Fruit fly (Drosophila melanogaster) whole organism, embryonic: ENCODE data around the gene glob3.
A peak's percentile ranks its signal among the peaks of the same experiment; 100 is the strongest.

Source experiments
- ATbp ChIP-seq: fragments of 200-800 bp; sonication (Bioruptor generic); optimal IDR thresholded peaks from 2 replicates; lab custom pipeline; 2017; ENCODE audit warnings: missing biosample characterization, mild to moderate bottlenecking, missing genetic modification characterization, missing genetic modification reagents
- CG10147 ChIP-seq: fragments of 200-800 bp; sonication (Bioruptor generic); optimal IDR thresholded peaks from 2 replicates; lab custom pipeline; 2019; ENCODE audit warnings: missing biosample characterization, mild to moderate bottlenecking, missing genetic modification characterization, moderate library complexity
- CG1024 ChIP-seq: fragments of 200-800 bp; sonication (Bioruptor generic); IDR thresholded peaks from 2 replicates; pipeline ENCODE4 v1.3.6; 2022; ENCODE audit warnings: missing biosample characterization, missing genetic modification characterization
- CG10431 ChIP-seq: fragments of 200-800 bp; sonication (Bioruptor generic); optimal IDR thresholded peaks from 3 replicates; lab custom pipeline; 2018; ENCODE audit warnings: missing biosample characterization, mild to moderate bottlenecking, missing genetic modification characterization
- CG11560 ChIP-seq: fragments of 200-800 bp; sonication (Bioruptor generic); IDR thresholded peaks from 3 replicates; pipeline ENCODE4 v1.3.6; 2022; ENCODE audit warnings: missing biosample characterization, missing genetic modification characterization
- CG1233 ChIP-seq: fragments of 200-800 bp; sonication (Bioruptor generic); optimal IDR thresholded peaks from 4 replicates; lab custom pipeline; 2018; ENCODE audit warnings: missing biosample characterization, mild to moderate bottlenecking, missing genetic modification characterization
- CG13424 ChIP-seq: fragments of 200-800 bp; sonication (Bioruptor generic); optimal IDR thresholded peaks from 2 replicates; lab custom pipeline; 2019; ENCODE audit warnings: missing biosample characterization, mild to moderate bottlenecking, missing genetic modification characterization, moderate library complexity
- CG14860 ChIP-seq: fragments of 200-800 bp; sonication (Bioruptor generic); IDR thresholded peaks from 3 replicates; pipeline ENCODE4 v1.3.6; 2022; ENCODE audit warnings: missing biosample characterization, missing genetic modification characterization; ENCODE audit not compliant: partially characterized antibody
- CG15479 ChIP-seq: fragments of 200-800 bp; sonication (Bioruptor generic); optimal IDR thresholded peaks from 3 replicates; lab custom pipeline; 2019; ENCODE audit warnings: missing biosample characterization, mild to moderate bottlenecking, missing genetic modification characterization, moderate library complexity
- CG17328 ChIP-seq: fragments of 200-800 bp; sonication (Bioruptor generic); IDR thresholded peaks from 2 replicates; pipeline ENCODE4 v1.3.6; 2022; ENCODE audit warnings: missing biosample characterization, missing genetic modification characterization
- CG17912 ChIP-seq: fragments of 200-800 bp; sonication (Bioruptor generic); optimal IDR thresholded peaks from 2 replicates; lab custom pipeline; 2018; ENCODE audit warnings: missing biosample characterization, mild to moderate bottlenecking, missing genetic modification characterization
- CG2116 ChIP-seq: fragments of 200-800 bp; sonication (Bioruptor generic); optimal IDR thresholded peaks from 3 replicates; lab custom pipeline; 2018; ENCODE audit warnings: missing biosample characterization, mild to moderate bottlenecking, missing genetic modification characterization
- CG2202 ChIP-seq: fragments of 200-800 bp; sonication (Bioruptor generic); optimal IDR thresholded peaks from 2 replicates; lab custom pipeline; 2018; ENCODE audit warnings: missing biosample characterization, mild to moderate bottlenecking, missing genetic modification characterization
- CG31365 ChIP-seq: fragments of 200-800 bp; sonication (Bioruptor generic); optimal IDR thresholded peaks from 2 replicates; lab custom pipeline; 2018; ENCODE audit warnings: missing biosample characterization, mild to moderate bottlenecking, missing genetic modification characterization
- CG32532 ChIP-seq: fragments of 200-800 bp; sonication (Bioruptor generic); IDR thresholded peaks from 2 replicates; pipeline ENCODE4 v1.3.6; 2022; ENCODE audit warnings: missing biosample characterization, missing genetic modification characterization
- CG3281 ChIP-seq: fragments of 200-800 bp; sonication (Bioruptor generic); optimal IDR thresholded peaks from 3 replicates; lab custom pipeline; 2017; ENCODE audit warnings: missing biosample characterization, mild to moderate bottlenecking, missing genetic modification characterization
- CG33213 ChIP-seq: fragments of 200-800 bp; sonication (Bioruptor generic); optimal IDR thresholded peaks from 3 replicates; lab custom pipeline; 2016; ENCODE audit warnings: missing biosample characterization, missing genetic modification characterization
- CG4328 ChIP-seq: fragments of 200-800 bp; sonication (Bioruptor generic); optimal IDR thresholded peaks from 3 replicates; lab custom pipeline; 2017; ENCODE audit warnings: missing biosample characterization, missing genetic modification reagents, missing genetic modification characterization
- CG4730 ChIP-seq: fragments of 200-800 bp; sonication (Bioruptor generic); IDR thresholded peaks from 2 replicates; pipeline ENCODE4 v1.3.6; 2022; ENCODE audit warnings: missing biosample characterization, missing genetic modification characterization
- CG6175 ChIP-seq: fragments of 200-800 bp; sonication (Bioruptor generic); IDR thresholded peaks from 3 replicates; pipeline ENCODE4 v1.3.6; 2022; ENCODE audit warnings: missing biosample characterization, missing genetic modification characterization
- CG7556 ChIP-seq: fragments of 200-800 bp; sonication (Bioruptor generic); optimal IDR thresholded peaks from 2 replicates; lab custom pipeline; 2017; ENCODE audit warnings: missing biosample characterization, mild to moderate bottlenecking, missing genetic modification characterization
- CG8388 ChIP-seq: fragments of 200-800 bp; sonication (Bioruptor generic); optimal IDR thresholded peaks from 2 replicates; lab custom pipeline; 2019; ENCODE audit warnings: missing biosample characterization, mild to moderate bottlenecking, missing genetic modification characterization, moderate library complexity
- CG8924 ChIP-seq: fragments of 200-800 bp; optimal IDR thresholded peaks from 3 replicates; lab custom pipeline; 2019; ENCODE audit warnings: missing biosample characterization, mild to moderate bottlenecking, missing genetic modification characterization, moderate library complexity
- CHES-1-like ChIP-seq: fragments of 200-800 bp; sonication (Bioruptor generic); optimal IDR thresholded peaks from 2 replicates; lab custom pipeline; 2016; ENCODE audit warnings: missing biosample characterization, missing genetic modification characterization
- Deaf1 ChIP-seq: fragments of 200-800 bp; optimal IDR thresholded peaks from 3 replicates; lab custom pipeline; 2019; ENCODE audit warnings: missing biosample characterization, mild to moderate bottlenecking, missing genetic modification characterization, moderate library complexity
- Doc3 ChIP-seq: fragments of 200-800 bp; sonication (Bioruptor generic); IDR thresholded peaks from 3 replicates; pipeline ENCODE4 v1.3.6; 2022; ENCODE audit warnings: missing biosample characterization, missing genetic modification characterization; ENCODE audit not compliant: partially characterized antibody
- Kr ChIP-seq: fragments of 200-800 bp; sonication (Bioruptor generic); optimal IDR thresholded peaks from 2 replicates; lab custom pipeline; 2017; ENCODE audit warnings: missing biosample characterization, mild to moderate bottlenecking, missing genetic modification characterization
- Nf-YC ChIP-seq: fragments of 200-800 bp; optimal IDR thresholded peaks from 3 replicates; lab custom pipeline; 2019; ENCODE audit warnings: missing biosample characterization, mild to moderate bottlenecking, missing genetic modification characterization, moderate library complexity
- Optix ChIP-seq: fragments of 200-800 bp; sonication (Bioruptor generic); IDR thresholded peaks from 3 replicates; pipeline ENCODE4 v1.3.6; 2022; ENCODE audit warnings: missing biosample characterization, missing genetic modification characterization
- Pdp1 ChIP-seq, 2 experiments: fragments of 200-800 bp; sonication (Bioruptor generic); optimal IDR thresholded peaks; 3 replicates each; lab custom pipeline; 2016; ENCODE audit warnings: missing biosample characterization in 2 of 2, missing genetic modification characterization in 2 of 2, mild to moderate bottlenecking in 1 of 2, moderate library complexity in 1 of 2
- Poxn ChIP-seq: fragments of 200-800 bp; sonication (Bioruptor generic); IDR thresholded peaks from 2 replicates; pipeline ENCODE4 v1.3.6; 2022; ENCODE audit warnings: missing biosample characterization, missing genetic modification characterization
- bab2 ChIP-seq: fragments of 200-800 bp; sonication (Bioruptor generic); optimal IDR thresholded peaks from 2 replicates; lab custom pipeline; 2016; ENCODE audit warnings: missing biosample characterization, missing genetic modification characterization
- ci ChIP-seq: fragments of 200-800 bp; sonication (Bioruptor generic); IDR thresholded peaks from 3 replicates; pipeline ENCODE4 v1.3.6; 2022; ENCODE audit warnings: missing biosample characterization, missing genetic modification characterization
- crc ChIP-seq: fragments of 200-800 bp; sonication (Bioruptor generic); optimal IDR thresholded peaks from 2 replicates; lab custom pipeline; 2016; ENCODE audit warnings: missing biosample characterization, missing genetic modification characterization
- ems ChIP-seq: fragments of 200-800 bp; sonication (Bioruptor generic); optimal IDR thresholded peaks from 3 replicates; lab custom pipeline; 2016; ENCODE audit warnings: missing biosample characterization, missing genetic modification characterization
- fd96Cb ChIP-seq: fragments of 200-800 bp; sonication (Bioruptor generic); optimal IDR thresholded peaks from 2 replicates; lab custom pipeline; 2018; ENCODE audit warnings: missing biosample characterization, mild to moderate bottlenecking, missing genetic modification characterization, moderate library complexity
- gcm ChIP-seq: fragments of 200-800 bp; sonication (Bioruptor generic); optimal IDR thresholded peaks from 2 replicates; lab custom pipeline; 2019; ENCODE audit warnings: missing biosample characterization, mild to moderate bottlenecking, missing genetic modification characterization, moderate library complexity
- kni ChIP-seq: fragments of 200-800 bp; sonication (Bioruptor generic); optimal IDR thresholded peaks from 3 replicates; lab custom pipeline; 2017; ENCODE audit warnings: mild to moderate bottlenecking, missing biosample characterization, missing genetic modification reagents, missing genetic modification characterization
- mirr ChIP-seq: fragments of 200-800 bp; sonication (Bioruptor generic); optimal IDR thresholded peaks from 3 replicates; lab custom pipeline; 2018; ENCODE audit warnings: missing biosample characterization, mild to moderate bottlenecking, missing genetic modification characterization
- p53 ChIP-seq: fragments of 200-800 bp; sonication (Bioruptor generic); optimal IDR thresholded peaks from 2 replicates; lab custom pipeline; 2016; ENCODE audit warnings: missing biosample characterization, missing genetic modification characterization
- phol ChIP-seq: fragments of 200-800 bp; sonication (Bioruptor generic); optimal IDR thresholded peaks from 3 replicates; lab custom pipeline; 2018; ENCODE audit warnings: missing biosample characterization, mild to moderate bottlenecking, missing genetic modification characterization, moderate library complexity
- pum ChIP-seq: fragments of 200-800 bp; sonication (Bioruptor generic); optimal IDR thresholded peaks from 2 replicates; lab custom pipeline; 2016; ENCODE audit warnings: missing biosample characterization, missing genetic modification characterization
- pzg ChIP-seq: fragments of 200-800 bp; sonication (Bioruptor generic); optimal IDR thresholded peaks from 3 replicates; lab custom pipeline; 2018; ENCODE audit warnings: missing biosample characterization, mild to moderate bottlenecking, missing genetic modification characterization, moderate library complexity
- row ChIP-seq: fragments of 200-800 bp; sonication (Bioruptor generic); IDR thresholded peaks from 3 replicates; pipeline ENCODE4 v1.3.6; 2022; ENCODE audit warnings: missing biosample characterization, missing genetic modification characterization
- sisA ChIP-seq: fragments of 200-800 bp; sonication (Bioruptor generic); IDR thresholded peaks from 2 replicates; pipeline ENCODE4 v1.3.6; 2022; ENCODE audit warnings: missing biosample characterization, missing genetic modification characterization
- so ChIP-seq: fragments of 200-800 bp; sonication (Bioruptor generic); IDR thresholded peaks from 3 replicates; pipeline ENCODE4 v1.3.6; 2022; ENCODE audit warnings: missing biosample characterization, missing genetic modification characterization
- sqz ChIP-seq: fragments of 200-800 bp; sonication (Bioruptor generic); optimal IDR thresholded peaks from 3 replicates; lab custom pipeline; 2018; ENCODE audit warnings: missing biosample characterization, mild to moderate bottlenecking, missing genetic modification characterization
- trh ChIP-seq: fragments of 200-800 bp; sonication (Bioruptor generic); optimal IDR thresholded peaks from 2 replicates; lab custom pipeline; 2016; ENCODE audit warnings: missing biosample characterization, missing genetic modification characterization

glob3 gene

DNA sequence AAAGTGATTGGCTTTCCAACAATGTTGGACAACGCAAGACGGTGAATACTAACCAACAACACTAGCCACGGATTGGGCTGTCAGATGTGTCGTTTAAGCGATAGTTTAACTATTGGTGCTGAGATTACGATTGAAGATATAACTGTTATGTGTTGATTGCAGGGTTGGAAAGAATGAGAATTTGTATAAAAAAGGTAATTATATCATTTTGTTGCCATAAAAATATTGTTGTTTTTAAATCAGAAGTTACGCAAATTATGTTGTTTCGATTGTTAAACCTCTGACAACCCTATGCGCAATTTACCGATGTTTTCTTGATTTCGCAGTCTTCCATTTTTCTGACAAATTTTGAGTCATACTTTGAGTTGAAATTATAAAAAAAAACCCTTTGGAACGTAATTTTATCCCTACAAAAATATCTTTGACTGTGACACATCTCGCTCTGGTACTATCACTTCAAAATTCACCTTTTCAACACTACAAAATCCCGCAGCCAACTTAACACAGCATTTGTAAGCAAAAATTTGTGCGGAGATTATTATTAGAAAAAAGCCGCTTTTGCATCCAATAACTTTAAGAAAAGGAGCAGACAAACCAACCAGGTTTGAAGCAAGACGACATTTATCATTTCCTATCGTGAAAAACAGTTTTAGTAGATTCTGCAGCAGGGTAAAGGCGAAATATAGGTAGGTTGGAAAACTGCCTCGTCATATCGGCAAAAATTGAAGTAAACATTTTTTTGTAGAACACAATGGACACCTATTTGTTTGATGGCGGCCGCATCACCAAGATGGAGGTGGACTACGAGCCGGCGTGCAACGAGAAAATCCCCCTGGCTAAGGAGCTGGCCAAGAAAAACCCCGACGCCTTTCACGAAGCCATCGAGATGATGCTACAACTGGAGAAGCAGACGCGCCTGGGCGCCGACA lies 40.6 kb upstream of the glob3 start, which contains the start of the genes Hat1 and Rpn5 (continued):
- peak; percentile 73 for TF ChIP-seq Doc3
- TF ChIP-seq CG2202 (tag; lab: Kevin White, UChicago), result peak; percentile 46
- no peak for TF ChIP-seq so (GFP tag; lab: Robert Waterston, UW)
- TF ChIP-seq CG8924 (tag; lab: Kevin White, UChicago), result peak; percentile 60
- TF ChIP-seq Poxn (GFP tag; lab: Robert Waterston, UW), result 0 out of 2 replicates have a peak, but pooled peaks have one; percentile 31
- TF ChIP-seq gcm (GFP tag; lab: Kevin White, UChicago), result peak; percentile 0
- TF ChIP-seq crc (GFP tag; lab: Kevin White, UChicago), result peak; percentile 80
- TF ChIP-seq CHES-1-like (GFP tag; lab: Kevin White, UChicago), result peak; percentile 90
- peak; percentile 76 for TF ChIP-seq CG33213
- TF ChIP-seq ems (GFP tag; lab: Kevin White, UChicago), result peak; percentile 90
- TF ChIP-seq fd96Cb (tag; lab: Kevin White, UChicago), result peak; percentile 67
- TF ChIP-seq CG4328 (GFP tag; lab: Kevin White, UChicago), result peak; percentile 59
- TF ChIP-seq mirr, result peak; percentile 23
- no peak for TF ChIP-seq CG1024 (GFP tag; lab: Robert Waterston, UW)
- no peak for TF ChIP-seq CG31365
- TF ChIP-seq CG2116 (GFP tag; lab: Kevin White, UChicago), result peak; percentile 75
- TF ChIP-seq CG3281 (GFP tag; lab: Kevin White, UChicago), result peak; percentile 80
- TF ChIP-seq Nf-YC (tag; lab: Kevin White, UChicago), result peak; percentile 69
- peak; percentile 78 for TF ChIP-seq sisA (GFP tag; lab: Robert Waterston, UW)
- TF ChIP-seq row (GFP tag; lab: Robert Waterston, UW), result peak; percentile 92
- TF ChIP-seq p53, result peak; percentile 73
- no peak for TF ChIP-seq CG17912 (GFP tag; lab: Kevin White, UChicago)
- TF ChIP-seq CG7556 (GFP tag; lab: Kevin White, UChicago), result peak; percentile 85
- peak; percentile 58 for TF ChIP-seq pzg (GFP tag; lab: Kevin White, UChicago)
- TF ChIP-seq CG13424, result peak; percentile 71
- TF ChIP-seq CG10431 (GFP tag; lab: Kevin White, UChicago), result peak; percentile 48
- peak; percentile 53; the same call in 1 of the 3 replicates for TF ChIP-seq CG11560 (tag; lab: Robert Waterston, UW)
- peak; percentile 91 for TF ChIP-seq bab2 (GFP tag; lab: Kevin White, UChicago)
- peak; percentile 93 for TF ChIP-seq pum (GFP tag; lab: Kevin White, UChicago)
- TF ChIP-seq CG14860 (GFP tag; lab: Robert Waterston, UW), result peak; percentile 68; the same call in 2 of the 3 replicates
- peak; percentile 77 for TF ChIP-seq trh
- TF ChIP-seq Kr (GFP tag; lab: Kevin White, UChicago), result no peak
- TF ChIP-seq phol, result peak; percentile 84
- TF ChIP-seq CG32532 (GFP tag; lab: Robert Waterston, UW), result peak; percentile 77
- TF ChIP-seq CG4730 (GFP tag; lab: Robert Waterston, UW), result peak; percentile 4; the same call in 1 of the 2 replicates
- no peak for TF ChIP-seq Optix (GFP tag; lab: Robert Waterston, UW)
- no peak for TF ChIP-seq sqz (GFP tag; lab: Kevin White, UChicago)
- peak; percentile 45; the same call in 2 of the 3 replicates for TF ChIP-seq ci (GFP tag; lab: Robert Waterston, UW)
- TF ChIP-seq CG15479 (GFP tag; lab: Kevin White, UChicago), result peak; percentile 41
- TF ChIP-seq Pdp1 (GFP tag; optimal IDR thresholded peaks at IDR 0.05; lab: Kevin White, UChicago), result peak; percentile 89 to 94
- peak; percentile 37 for TF ChIP-seq Deaf1 (tag; lab: Kevin White, UChicago)
- no peak for TF ChIP-seq CG6175 (GFP tag; lab: Robert Waterston, UW)
- peak; percentile 41; the same call in 1 of the 2 replicates for TF ChIP-seq CG17328 (GFP tag; lab: Robert Waterston, UW)
- no peak for TF ChIP-seq kni
- TF ChIP-seq CG10147 (GFP tag; lab: Kevin White, UChicago), result peak; percentile 78
- peak; percentile 73 for TF ChIP-seq CG8388 (GFP tag; lab: Kevin White, UChicago)
- TF ChIP-seq CG1233 (GFP tag; lab: Kevin White, UChicago), result peak; percentile 65
- peak; percentile 48 for TF ChIP-seq ATbp (GFP tag; lab: Kevin White, UChicago)
